Worm (Caenorhabditis elegans) whole organism, L2 larva: ENCODE measurements around the gene K02D10.3.

ENCODE experiments used
- C34F6.9 ChIP-seq: fragments of 150-350 bp; optimal IDR thresholded peaks from 2 replicates; lab custom pipeline; 2014; ENCODE audit warnings: missing biosample characterization, missing genetic modification characterization
- F13H6.1 ChIP-seq: sonication (generic microtip); optimal IDR thresholded peaks from 2 replicates; lab custom pipeline; 2016; ENCODE audit warnings: missing genetic modification characterization, missing compliant biosample characterization
- R02D3.7 ChIP-seq: fragments of 150-350 bp; optimal IDR thresholded peaks from 2 replicates; lab custom pipeline; 2014; ENCODE audit warnings: missing biosample characterization, missing genetic modification characterization
- Y55F3AM.14 ChIP-seq: fragments of 200-800 bp; sonication (Bioruptor generic); optimal IDR thresholded peaks from 2 replicates; lab custom pipeline; 2018; ENCODE audit warnings: mild to moderate bottlenecking, missing genetic modification characterization, missing compliant biosample characterization
- ZK546.5 ChIP-seq: sonication (generic microtip); optimal IDR thresholded peaks from 2 replicates; lab custom pipeline; 2017; ENCODE audit warnings: missing biosample characterization, missing genetic modification characterization
- alr-1 ChIP-seq: fragments of 150-350 bp; optimal IDR thresholded peaks from 2 replicates; lab custom pipeline; 2014; ENCODE audit warnings: missing biosample characterization, missing genetic modification characterization
- aly-2 ChIP-seq: fragments of 150-350 bp; optimal IDR thresholded peaks from 2 replicates; lab custom pipeline; 2014; ENCODE audit warnings: missing biosample characterization, missing genetic modification characterization
- ama-1 ChIP-seq: fragments of 150-350 bp; optimal IDR thresholded peaks from 2 replicates; lab custom pipeline; 2018; ENCODE audit warnings: inconsistent platforms
- ceh-82 ChIP-seq: fragments of 150-350 bp; optimal IDR thresholded peaks from 2 replicates; lab custom pipeline; 2014; ENCODE audit warnings: missing biosample characterization, missing genetic modification characterization
- crh-2 ChIP-seq: sonication (generic microtip); optimal IDR thresholded peaks from 2 replicates; lab custom pipeline; 2017; ENCODE audit warnings: missing biosample characterization, missing genetic modification characterization
- dmd-4 ChIP-seq: sonication (generic microtip); optimal IDR thresholded peaks from 2 replicates; lab custom pipeline; 2017; ENCODE audit warnings: missing biosample characterization, missing genetic modification characterization
- egl-27 ChIP-seq: sonication (generic microtip); optimal IDR thresholded peaks from 3 replicates; lab custom pipeline; 2017; ENCODE audit warnings: missing biosample characterization, missing genetic modification reagents, missing genetic modification characterization
- elt-3 ChIP-seq: sonication (generic microtip); optimal IDR thresholded peaks from 2 replicates; lab custom pipeline; 2017; ENCODE audit warnings: missing biosample characterization, missing genetic modification characterization
- fos-1 ChIP-seq: fragments of 150-350 bp; optimal IDR thresholded peaks from 2 replicates; lab custom pipeline; 2014; ENCODE audit warnings: missing biosample characterization, missing genetic modification characterization
- gmeb-1 ChIP-seq: fragments of 150-350 bp; optimal IDR thresholded peaks from 2 replicates; lab custom pipeline; 2014; ENCODE audit warnings: missing biosample characterization, missing genetic modification characterization
- lin-11 ChIP-seq: fragments of 150-350 bp; sonication (generic microtip); optimal IDR thresholded peaks from 2 replicates; lab custom pipeline; 2014; ENCODE audit warnings: missing biosample characterization, missing genetic modification characterization, inconsistent platforms, mixed read lengths
- lin-13 ChIP-seq: fragments of 150-350 bp; optimal IDR thresholded peaks from 2 replicates; lab custom pipeline; 2014; ENCODE audit warnings: missing biosample characterization, missing genetic modification reagents, missing genetic modification characterization
- lsy-2 ChIP-seq, 2 experiments: fragments of 150-350 bp in 1 of 2; sonication (generic microtip) in 1 of 2; optimal IDR thresholded peaks; 2 replicates each; lab custom pipeline; 2014 to 2017; ENCODE audit warnings: missing biosample characterization in 2 of 2, missing genetic modification characterization in 2 of 2
- mab-5 ChIP-seq: fragments of 150-350 bp; optimal IDR thresholded peaks from 2 replicates; lab custom pipeline; 2014; ENCODE audit warnings: missing biosample characterization, missing genetic modification characterization
- mbf-1 ChIP-seq: sonication (generic microtip); optimal IDR thresholded peaks from 2 replicates; lab custom pipeline; 2017; ENCODE audit warnings: missing biosample characterization, missing genetic modification characterization
- mdl-1 ChIP-seq, 2 experiments: fragments of 150-350 bp in 1 of 2; sonication (generic microtip) in 1 of 2; optimal IDR thresholded peaks; 2 replicates each; lab custom pipeline; 2017; ENCODE audit warnings: missing biosample characterization in 2 of 2, missing genetic modification characterization in 2 of 2
- nhr-11 ChIP-seq: fragments of 150-350 bp; optimal IDR thresholded peaks from 2 replicates; lab custom pipeline; 2014; ENCODE audit warnings: missing biosample characterization, missing genetic modification characterization
- nhr-12 ChIP-seq: fragments of 150-350 bp; optimal IDR thresholded peaks from 2 replicates; lab custom pipeline; 2014; ENCODE audit warnings: missing biosample characterization, missing genetic modification characterization
- nhr-129 ChIP-seq: fragments of 150-350 bp; optimal IDR thresholded peaks from 2 replicates; lab custom pipeline; 2014; ENCODE audit warnings: missing biosample characterization, missing genetic modification characterization
- nhr-21 ChIP-seq: fragments of 150-350 bp; optimal IDR thresholded peaks from 2 replicates; lab custom pipeline; 2014; ENCODE audit warnings: missing biosample characterization, missing genetic modification characterization
- nhr-237 ChIP-seq: fragments of 150-350 bp; optimal IDR thresholded peaks from 2 replicates; lab custom pipeline; 2014; ENCODE audit warnings: missing biosample characterization, missing genetic modification characterization
- nhr-25 ChIP-seq: fragments of 150-350 bp; sonication (generic microtip); optimal IDR thresholded peaks from 3 replicates; lab custom pipeline; 2014; ENCODE audit warnings: missing biosample characterization, missing genetic modification characterization
- nhr-6 ChIP-seq: fragments of 150-350 bp; optimal IDR thresholded peaks from 2 replicates; lab custom pipeline; 2014; ENCODE audit warnings: missing biosample characterization, missing genetic modification characterization
- nhr-77 ChIP-seq: fragments of 150-350 bp; optimal IDR thresholded peaks from 2 replicates; lab custom pipeline; 2014; ENCODE audit warnings: missing biosample characterization, missing genetic modification characterization
- peb-1 ChIP-seq: fragments of 150-350 bp; optimal IDR thresholded peaks from 2 replicates; lab custom pipeline; 2014; ENCODE audit warnings: missing biosample characterization, missing genetic modification characterization
- sem-4 ChIP-seq: fragments of 150-350 bp; optimal IDR thresholded peaks from 2 replicates; lab custom pipeline; 2014; ENCODE audit warnings: missing biosample characterization, missing genetic modification reagents, missing genetic modification characterization
- skn-1 ChIP-seq: sonication (generic microtip); optimal IDR thresholded peaks from 2 replicates; lab custom pipeline; 2017; ENCODE audit warnings: missing biosample characterization, missing genetic modification characterization
- sma-3 ChIP-seq: sonication (generic microtip); optimal IDR thresholded peaks from 2 replicates; lab custom pipeline; 2016; ENCODE audit warnings: missing genetic modification reagents, missing genetic modification characterization, missing compliant biosample characterization
- sma-9 ChIP-seq, 2 experiments: fragments of 150-350 bp in 1 of 2; sonication (generic microtip) in 1 of 2; optimal IDR thresholded peaks; 2 replicates each; lab custom pipeline; 2014 to 2016; ENCODE audit warnings: missing genetic modification characterization in 2 of 2, mild to moderate bottlenecking in 1 of 2, missing biosample characterization in 1 of 2, missing compliant biosample characterization in 1 of 2, missing genetic modification reagents in 1 of 2, moderate library complexity in 1 of 2
- snpc-4 ChIP-seq: fragments of 150-350 bp; optimal IDR thresholded peaks from 2 replicates; lab custom pipeline; 2014; ENCODE audit warnings: missing biosample characterization, missing genetic modification characterization
- unc-55 ChIP-seq: fragments of 150-350 bp; sonication (generic microtip); optimal IDR thresholded peaks from 3 replicates; lab custom pipeline; 2014; ENCODE audit warnings: missing biosample characterization, missing genetic modification reagents, missing genetic modification characterization
- zag-1 ChIP-seq: fragments of 150-350 bp; optimal IDR thresholded peaks from 2 replicates; lab custom pipeline; 2014; ENCODE audit warnings: missing biosample characterization, missing genetic modification characterization
- ztf-11 ChIP-seq: sonication (generic microtip); optimal IDR thresholded peaks from 2 replicates; lab custom pipeline; 2017; ENCODE audit warnings: missing biosample characterization, missing genetic modification characterization
- ztf-4 ChIP-seq: fragments of 150-350 bp; optimal IDR thresholded peaks from 2 replicates; lab custom pipeline; 2014; ENCODE audit warnings: missing biosample characterization, missing genetic modification characterization

K02D10.3 gene

ce11 chrIII:8761040-8761654, 10.6 kb downstream of the K02D10.3 start, which contains the start of gene aak-1:
Gene aak-1 (minus strand): TSS chrIII:8761090.
- TF ChIP-seq nhr-129 (peak; percentile 5), mdl-1 (tag; optimal IDR thresholded peaks at IDR 0.05; lab: Kevin White, UChicago) (no peak), nhr-21 (tag; lab: Kevin White, UChicago) (no peak)

- TF ChIP-seq F13H6.1 (tag; lab: Kevin White, UChicago) (no peak), dmd-4 (tag; lab: Kevin White, UChicago) (no peak), C34F6.9 (peak; percentile 36), unc-55 (GFP tag; lab: Kevin White, UChicago) (peak; percentile 31), R02D3.7 (tag; lab: Kevin White, UChicago) (peak; percentile 34), gmeb-1 (tag; lab: Kevin White, UChicago) (peak; percentile 9), lsy-2 (tag; optimal IDR thresholded peaks at IDR 0.05; lab: Kevin White, UChicago) (peak in 1 of 2 experiments; percentile 25), nhr-129 (peak; percentile 30)
Observed at ce11 chrIII:8754682-8755081, 17.1 kb downstream of the K02D10.3 start, which contains the start of gene tomm-70. Gene tomm-70 (minus strand): TSS chrIII:8754750.

- TF ChIP-seq nhr-21 (tag; lab: Kevin White, UChicago) (no peak), ZK546.5 (tag; lab: Kevin White, UChicago) (no peak), aly-2 (tag; lab: Kevin White, UChicago) (no peak), lsy-2 (tag; optimal IDR thresholded peaks at IDR 0.05; lab: Kevin White, UChicago) (no peak), C34F6.9 (no peak), ztf-4 (no peak), mab-5 (tag; lab: Kevin White, UChicago) (no peak), ztf-11 (tag; lab: Kevin White, UChicago) (no peak), mdl-1 (tag; optimal IDR thresholded peaks at IDR 0.05; lab: Kevin White, UChicago) (no peak), sma-9 (GFP tag; optimal IDR thresholded peaks at IDR 0.05; lab: Kevin White, UChicago) (no peak), sma-9 (tag; optimal IDR thresholded peaks at IDR 0.05; lab: Kevin White, UChicago) (no peak), peb-1 (tag; lab: Kevin White, UChicago) (no peak), sem-4 (tag; lab: Kevin White, UChicago) (no peak), nhr-11 (tag; lab: Kevin White, UChicago) (no peak), nhr-12 (tag; lab: Kevin White, UChicago) (no peak), nhr-6 (tag; lab: Kevin White, UChicago) (no peak), ama-1 (lab: Kevin White, UChicago) (no peak), ceh-82 (tag; lab: Kevin White, UChicago) (no peak)
Observed at ce11 chrIII:8750606-8751005, 21.1 kb downstream of the K02D10.3 start, which contains the start of gene ugtp-1. Gene ugtp-1 (minus strand): TSS chrIII:8750706.

ce11 chrIII:8749487-8749886, 22.3 kb downstream of the K02D10.3 start, which contains the start of gene sma-2:
Gene sma-2 (plus strand): TSS chrIII:8749680.
- TF ChIP-seq C34F6.9 (peak; percentile 29), sma-3 (GFP tag; lab: Kevin White, UChicago) (peak; percentile 99), gmeb-1 (tag; lab: Kevin White, UChicago) (peak; percentile 72), sma-9 (GFP tag; optimal IDR thresholded peaks at IDR 0.05; lab: Kevin White, UChicago) (peak; percentile 91), sma-9 (tag; optimal IDR thresholded peaks at IDR 0.05; lab: Kevin White, UChicago) (no peak), mdl-1 (tag; optimal IDR thresholded peaks at IDR 0.05; lab: Kevin White, UChicago) (peak in 1 of 2 experiments; percentile 16), nhr-237 (tag; lab: Kevin White, UChicago) (no peak), alr-1 (no peak), nhr-129 (peak; percentile 68), nhr-21 (tag; lab: Kevin White, UChicago) (peak; percentile 52), sem-4 (tag; lab: Kevin White, UChicago) (no peak), unc-55 (GFP tag; lab: Kevin White, UChicago) (no peak), fos-1 (peak; percentile 98), lsy-2 (tag; optimal IDR thresholded peaks at IDR 0.05; lab: Kevin White, UChicago) (peak in 1 of 2 experiments; percentile 45), nhr-25 (peak; percentile 74), nhr-12 (tag; lab: Kevin White, UChicago) (no peak), crh-2 (tag; lab: Kevin White, UChicago) (peak; percentile 85), egl-27 (peak; percentile 15), elt-3 (tag; lab: Kevin White, UChicago) (no peak), F13H6.1 (tag; lab: Kevin White, UChicago) (peak; percentile 88)

- TF ChIP-seq nhr-77 (tag; lab: Kevin White, UChicago) (no peak), skn-1 (tag; lab: Kevin White, UChicago) (peak; percentile 22), fos-1 (peak; percentile 92), ama-1 (lab: Kevin White, UChicago) (no peak), lin-13 (no peak), mbf-1 (tag; lab: Kevin White, UChicago) (no peak), snpc-4 (tag; lab: Kevin White, UChicago) (no peak), nhr-11 (tag; lab: Kevin White, UChicago) (no peak), zag-1 (tag; lab: Kevin White, UChicago) (no peak), aly-2 (tag; lab: Kevin White, UChicago) (no peak), lin-11 (tag; lab: Kevin White, UChicago) (no peak), mdl-1 (tag; optimal IDR thresholded peaks at IDR 0.05; lab: Kevin White, UChicago) (no peak), dmd-4 (tag; lab: Kevin White, UChicago) (no peak), nhr-6 (tag; lab: Kevin White, UChicago) (no peak), nhr-21 (tag; lab: Kevin White, UChicago) (no peak), F13H6.1 (tag; lab: Kevin White, UChicago) (peak; percentile 41), crh-2 (tag; lab: Kevin White, UChicago) (peak; percentile 69), sma-9 (GFP tag; optimal IDR thresholded peaks at IDR 0.05; lab: Kevin White, UChicago) (peak; percentile 22), sma-9 (tag; optimal IDR thresholded peaks at IDR 0.05; lab: Kevin White, UChicago) (no peak), Y55F3AM.14 (GFP tag; lab: Kevin White, UChicago) (no peak), sma-3 (GFP tag; lab: Kevin White, UChicago) (peak; percentile 40), ztf-4 (no peak), nhr-129 (no peak)
Observed at ce11 chrIII:8748620-8749019, 23.1 kb downstream of the K02D10.3 start.
